Fruit fly (Drosophila melanogaster) whole organism, embryonic: ENCODE data around the gene CG32631.

Source experiments
- ATbp ChIP-seq: fragments of 200-800 bp; sonication (Bioruptor generic); optimal IDR thresholded peaks from 2 replicates; lab custom pipeline; 2017; ENCODE audit warnings: missing biosample characterization, mild to moderate bottlenecking, missing genetic modification characterization, missing genetic modification reagents
- Bteb2 ChIP-seq: fragments of 200-800 bp; sonication (Bioruptor generic); optimal IDR thresholded peaks from 2 replicates; lab custom pipeline; 2016; ENCODE audit warnings: missing biosample characterization, missing genetic modification characterization
- CG17568 ChIP-seq: fragments of 200-800 bp; sonication (Bioruptor generic); optimal IDR thresholded peaks from 2 replicates; lab custom pipeline; 2018; ENCODE audit warnings: missing biosample characterization, mild to moderate bottlenecking, missing genetic modification characterization, moderate library complexity
- D ChIP-seq, 2 experiments: fragments of 200-800 bp in 1 of 2; fragments of >200 bp in 1 of 2; sonication (Bioruptor generic) in 1 of 2; optimal IDR thresholded peaks; 2 replicates in 1 of 2; 3 replicates in 1 of 2; lab custom pipeline; 2017; ENCODE audit warnings: mild to moderate bottlenecking in 1 of 2, missing biosample characterization in 1 of 2, missing genetic modification characterization in 1 of 2, missing genetic modification reagents in 1 of 2
- Hmx ChIP-seq: fragments of 200-800 bp; sonication (Bioruptor generic); optimal IDR thresholded peaks from 2 replicates; lab custom pipeline; 2016; ENCODE audit warnings: missing biosample characterization, missing genetic modification characterization
- MESR4 ChIP-seq: fragments of 200-800 bp; sonication (Bioruptor generic); optimal IDR thresholded peaks from 2 replicates; lab custom pipeline; 2018; ENCODE audit warnings: missing biosample characterization, mild to moderate bottlenecking, missing genetic modification characterization, moderate library complexity
- PHDP ChIP-seq: fragments of 200-800 bp; sonication (Bioruptor generic); optimal IDR thresholded peaks from 3 replicates; lab custom pipeline; 2018; ENCODE audit warnings: missing biosample characterization, mild to moderate bottlenecking, missing genetic modification characterization, moderate library complexity
- YL-1 ChIP-seq: fragments of 200-800 bp; sonication (Bioruptor generic); optimal IDR thresholded peaks from 3 replicates; lab custom pipeline; 2017; ENCODE audit warnings: missing biosample characterization, mild to moderate bottlenecking, missing genetic modification characterization
- bigmax ChIP-seq: fragments of 200-800 bp; sonication (Bioruptor generic); optimal IDR thresholded peaks from 2 replicates; lab custom pipeline; 2018; ENCODE audit warnings: missing biosample characterization, mild to moderate bottlenecking, missing genetic modification characterization
- da ChIP-seq: fragments of 200-800 bp; sonication (Bioruptor generic); optimal IDR thresholded peaks from 2 replicates; lab custom pipeline; 2016; ENCODE audit warnings: missing biosample characterization, missing genetic modification characterization
- lmd ChIP-seq: fragments of 200-800 bp; sonication (Bioruptor generic); IDR thresholded peaks from 2 replicates; pipeline ENCODE4 v1.3.6; 2022; ENCODE audit warnings: missing biosample characterization, missing genetic modification characterization
- sna ChIP-seq: fragments of 200-800 bp; sonication (Bioruptor generic); IDR thresholded peaks from 2 replicates; pipeline ENCODE4 v1.3.6; 2022; ENCODE audit warnings: missing biosample characterization, missing genetic modification characterization; ENCODE audit not compliant: partially characterized antibody
- sr ChIP-seq: fragments of 200-800 bp; sonication (Bioruptor generic); IDR thresholded peaks from 3 replicates; pipeline ENCODE4 v1.3.6; 2022; ENCODE audit warnings: missing biosample characterization, missing genetic modification characterization

- TF ChIP-seq da (GFP tag; lab: Kevin White, UChicago) (no peak), sna (GFP tag; lab: Robert Waterston, UW) (no peak), lmd (no peak), Bteb2 (GFP tag; lab: Kevin White, UChicago) (no peak), Hmx (no peak), YL-1 (GFP tag; lab: Kevin White, UChicago) (no peak), ATbp (no peak), sr (GFP tag; lab: Robert Waterston, UW) (no peak), bigmax (GFP tag; lab: Kevin White, UChicago) (no peak), PHDP (no peak), CG17568 (GFP tag; lab: Kevin White, UChicago) (no peak), D (optimal IDR thresholded peaks at IDR 0.05; lab: Kevin White, UChicago) (no peak), D (GFP tag; optimal IDR thresholded peaks at IDR 0.05; lab: Kevin White, UChicago) (no peak), MESR4 (no peak)
Observed at dm6 chrX:13556172-13556571, at the start of gene CG32631.
